Fruit fly (Drosophila melanogaster) whole organism, pupa: Measurements from ENCODE around the gene GlcAT-S.
A peak's percentile ranks its signal among the peaks of the same experiment; 100 is the strongest.

Source experiments
- CG10348 ChIP-seq: fragments of 200-800 bp; sonication (Bioruptor generic); IDR thresholded peaks from 2 replicates; pipeline ENCODE4 v1.3.6; 2022; ENCODE audit warnings: missing biosample characterization, missing genetic modification characterization
- CG12605 ChIP-seq: fragments of 200-800 bp; sonication (Bioruptor generic); IDR thresholded peaks from 2 replicates; pipeline ENCODE4 v1.3.6; 2022; ENCODE audit warnings: missing biosample characterization, missing genetic modification characterization
- CG13204 ChIP-seq: fragments of 200-800 bp; sonication (Bioruptor generic); optimal IDR thresholded peaks from 2 replicates; lab custom pipeline; 2018; ENCODE audit warnings: missing biosample characterization, mild to moderate bottlenecking, missing genetic modification characterization, moderate library complexity
- CG14655 ChIP-seq: fragments of 200-800 bp; sonication (Bioruptor generic); optimal IDR thresholded peaks from 3 replicates; lab custom pipeline; 2017; ENCODE audit warnings: mild to moderate bottlenecking, missing biosample characterization, missing genetic modification reagents, missing genetic modification characterization
- CG15710 ChIP-seq: fragments of 200-800 bp; sonication (Bioruptor generic); optimal IDR thresholded peaks from 2 replicates; lab custom pipeline; 2018; ENCODE audit warnings: missing biosample characterization, mild to moderate bottlenecking, missing genetic modification characterization, moderate library complexity
- CG17806 ChIP-seq: fragments of 200-800 bp; sonication (Bioruptor generic); optimal IDR thresholded peaks from 2 replicates; lab custom pipeline; 2018; ENCODE audit warnings: missing biosample characterization, mild to moderate bottlenecking, missing genetic modification characterization, moderate library complexity
- CG32121 ChIP-seq: fragments of 200-800 bp; sonication (Bioruptor generic); IDR thresholded peaks from 2 replicates; pipeline ENCODE4 v1.3.6; 2022; ENCODE audit warnings: missing biosample characterization, missing genetic modification characterization
- CG34367 ChIP-seq: fragments of 200-800 bp; sonication (Bioruptor generic); optimal IDR thresholded peaks from 2 replicates; lab custom pipeline; 2018; ENCODE audit warnings: missing biosample characterization, mild to moderate bottlenecking, missing genetic modification characterization
- CG4496 ChIP-seq: fragments of 200-800 bp; sonication (Bioruptor generic); IDR thresholded peaks from 3 replicates; pipeline ENCODE4 v1.3.6; 2022; ENCODE audit warnings: missing biosample characterization, missing genetic modification characterization
- CG8159 ChIP-seq: fragments of 200-800 bp; sonication (Bioruptor generic); optimal IDR thresholded peaks from 3 replicates; lab custom pipeline; 2018; ENCODE audit warnings: missing biosample characterization, mild to moderate bottlenecking, missing genetic modification characterization, moderate library complexity
- CG8301 ChIP-seq: fragments of 200-800 bp; sonication (Bioruptor generic); optimal IDR thresholded peaks from 2 replicates; lab custom pipeline; 2018; ENCODE audit warnings: missing biosample characterization, mild to moderate bottlenecking, missing genetic modification characterization
- CG9948 ChIP-seq: fragments of 200-800 bp; sonication (Bioruptor generic); optimal IDR thresholded peaks from 2 replicates; lab custom pipeline; 2018; ENCODE audit warnings: missing biosample characterization, mild to moderate bottlenecking, missing genetic modification characterization, moderate library complexity
- D1 ChIP-seq: fragments of 200-800 bp; sonication (Bioruptor generic); optimal IDR thresholded peaks from 2 replicates; lab custom pipeline; 2018; ENCODE audit warnings: missing biosample characterization, mild to moderate bottlenecking, missing genetic modification characterization, moderate library complexity
- EcR ChIP-seq: fragments of 200-800 bp; sonication (Bioruptor generic); optimal IDR thresholded peaks from 3 replicates; lab custom pipeline; 2019; ENCODE audit warnings: missing biosample characterization, missing genetic modification characterization, mild to moderate bottlenecking, moderate library complexity, missing genetic modification reagents
- Ets98B ChIP-seq: fragments of 200-800 bp; sonication (Bioruptor generic); IDR thresholded peaks from 2 replicates; pipeline ENCODE4 v1.3.6; 2022; ENCODE audit warnings: missing biosample characterization, missing genetic modification characterization
- Pif1A ChIP-seq: fragments of 200-800 bp; sonication (Bioruptor generic); optimal IDR thresholded peaks from 3 replicates; lab custom pipeline; 2016; ENCODE audit warnings: missing biosample characterization, missing genetic modification characterization
- Pif1B ChIP-seq: fragments of 200-800 bp; sonication (Bioruptor generic); optimal IDR thresholded peaks from 3 replicates; lab custom pipeline; 2016; ENCODE audit warnings: missing biosample characterization, missing genetic modification characterization
- Snoo ChIP-seq: fragments of 200-800 bp; sonication (Bioruptor generic); optimal IDR thresholded peaks from 3 replicates; lab custom pipeline; 2017; ENCODE audit warnings: missing biosample characterization, mild to moderate bottlenecking, missing genetic modification characterization, inconsistent platforms
- fd96Ca ChIP-seq: fragments of 200-800 bp; sonication (Bioruptor generic); IDR thresholded peaks from 3 replicates; pipeline ENCODE4 v1.3.6; 2022; ENCODE audit warnings: missing biosample characterization, missing genetic modification characterization
- gl ChIP-seq: fragments of 200-800 bp; sonication (Bioruptor generic); optimal IDR thresholded peaks from 2 replicates; lab custom pipeline; 2018; ENCODE audit warnings: missing biosample characterization, mild to moderate bottlenecking, missing genetic modification characterization
- rn ChIP-seq: fragments of 200-800 bp; sonication (Bioruptor generic); IDR thresholded peaks from 2 replicates; pipeline ENCODE4 v1.3.6; 2022; ENCODE audit warnings: missing biosample characterization, missing genetic modification characterization

The GlcAT-S gene

DNA sequence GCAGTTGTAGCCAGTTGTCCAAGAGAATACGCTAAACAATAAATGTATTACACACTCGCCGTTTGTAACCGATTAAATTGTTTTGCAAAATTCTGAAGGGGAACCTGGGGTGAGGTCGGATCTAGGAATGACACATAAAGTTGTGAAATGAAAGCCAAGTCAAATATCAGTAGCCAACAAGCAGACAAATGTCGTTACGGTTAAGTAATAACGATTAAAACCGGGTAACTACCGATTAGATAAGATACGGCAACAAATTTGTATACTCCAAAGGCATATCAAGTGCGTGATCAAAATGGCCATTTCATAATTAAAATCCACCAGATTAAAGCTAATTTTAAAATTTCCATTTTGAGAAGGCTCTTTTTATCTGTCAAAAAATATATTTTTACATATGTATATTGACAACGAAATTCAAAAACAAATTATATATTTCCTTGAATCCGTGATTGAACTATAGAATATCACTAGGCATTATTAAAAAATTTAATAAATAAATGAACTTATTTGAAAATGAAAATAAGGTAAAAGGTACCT is at the start of gene GlcAT-S:
Gene GlcAT-S (plus strand): TSS at position 487 of the 537 bp plus-strand sequence.
- TF ChIP-seq Pif1A (GFP tag; lab: Kevin White, UChicago) (no peak), EcR (GFP tag; lab: Kevin White, UChicago) (peak; percentile 3)

DNA sequence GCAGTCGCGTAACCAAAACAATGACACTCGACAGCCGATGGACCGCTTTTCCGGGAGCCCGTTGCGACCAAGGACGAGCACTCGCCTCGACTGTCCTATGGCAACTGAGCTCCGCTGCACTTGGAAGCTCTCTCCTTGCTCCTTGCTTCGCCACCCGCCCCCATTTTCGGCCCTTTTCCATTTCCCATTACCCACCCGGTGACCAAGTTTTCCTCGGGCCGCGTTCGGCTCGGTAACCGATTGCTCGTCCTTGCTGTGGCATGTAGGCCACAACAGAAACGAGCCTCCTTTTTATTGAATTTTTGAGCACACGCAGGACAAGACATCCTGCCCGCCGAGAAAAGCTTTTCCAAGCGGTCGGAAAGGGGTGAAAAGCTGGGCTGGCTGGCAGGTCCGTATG is 49.6 kb upstream of the GlcAT-S start, which contains the start of gene jp:
Gene jp (minus strand): TSS at position 95 of the 400 bp plus-strand sequence.
- TF ChIP-seq CG4496 (no peak), CG13204 (GFP tag; lab: Kevin White, UChicago) (peak; percentile 24), CG14655 (GFP tag; lab: Kevin White, UChicago) (no peak)
- TF ChIP-seq, all 21 proteins: peak for 1

DNA sequence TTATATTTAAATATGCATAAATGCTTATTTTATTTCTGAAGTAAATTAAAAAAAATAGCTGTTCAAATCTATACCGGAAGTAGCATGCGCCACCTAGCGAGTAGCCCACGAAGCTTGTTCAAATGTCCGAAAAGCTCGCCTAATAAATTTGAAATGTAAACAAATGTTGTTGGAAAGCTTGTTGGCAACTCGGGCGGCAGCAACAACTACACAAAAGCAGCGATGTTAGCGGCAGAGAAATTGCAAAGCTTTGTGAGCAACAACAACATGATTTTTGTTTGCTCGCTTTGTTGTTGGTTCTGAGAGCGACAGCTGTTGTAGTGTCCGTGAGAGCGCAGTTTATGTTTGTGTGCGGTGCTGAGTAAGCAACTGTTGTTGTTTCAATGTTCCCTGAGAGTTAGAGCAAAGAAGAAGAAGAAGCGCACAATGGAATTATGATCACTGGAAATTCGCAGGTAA is 48.8 kb upstream of the GlcAT-S start:
- TF ChIP-seq Pif1B (GFP tag; lab: Kevin White, UChicago): peak; percentile 82
- peak; percentile 92 for TF ChIP-seq Ets98B (GFP tag; lab: Robert Waterston, UW)
- TF ChIP-seq CG4496: peak; percentile 97
- peak; percentile 36 for TF ChIP-seq CG8159 (tag; lab: Kevin White, UChicago)
- TF ChIP-seq CG34367 (tag; lab: Kevin White, UChicago): peak; percentile 63
- TF ChIP-seq CG9948 (tag; lab: Kevin White, UChicago): peak; percentile 19
- TF ChIP-seq CG12605: peak; percentile 88
- no peak for TF ChIP-seq EcR (GFP tag; lab: Kevin White, UChicago)
- TF ChIP-seq rn (GFP tag; lab: Robert Waterston, UW): no peak; the same call in 1 of the 2 replicates
- TF ChIP-seq Pif1A (GFP tag; lab: Kevin White, UChicago): peak; percentile 89
- peak; percentile 90 for TF ChIP-seq Snoo
- peak; percentile 35 for TF ChIP-seq CG15710 (tag; lab: Kevin White, UChicago)
- TF ChIP-seq fd96Ca (GFP tag; lab: Robert Waterston, UW): peak; percentile 88
- TF ChIP-seq CG14655 (GFP tag; lab: Kevin White, UChicago): peak; percentile 71
- peak; percentile 57 for TF ChIP-seq CG8301 (tag; lab: Kevin White, UChicago)
- peak; percentile 30 for TF ChIP-seq CG17806 (tag; lab: Kevin White, UChicago)
- peak; percentile 82 for TF ChIP-seq CG32121 (GFP tag; lab: Robert Waterston, UW)
- TF ChIP-seq CG10348 (GFP tag; lab: Robert Waterston, UW): no peak
- peak; percentile 58 for TF ChIP-seq gl (tag; lab: Kevin White, UChicago)
- TF ChIP-seq CG13204 (GFP tag; lab: Kevin White, UChicago): peak; percentile 57
- TF ChIP-seq D1 (tag; lab: Kevin White, UChicago): peak; percentile 36

DNA sequence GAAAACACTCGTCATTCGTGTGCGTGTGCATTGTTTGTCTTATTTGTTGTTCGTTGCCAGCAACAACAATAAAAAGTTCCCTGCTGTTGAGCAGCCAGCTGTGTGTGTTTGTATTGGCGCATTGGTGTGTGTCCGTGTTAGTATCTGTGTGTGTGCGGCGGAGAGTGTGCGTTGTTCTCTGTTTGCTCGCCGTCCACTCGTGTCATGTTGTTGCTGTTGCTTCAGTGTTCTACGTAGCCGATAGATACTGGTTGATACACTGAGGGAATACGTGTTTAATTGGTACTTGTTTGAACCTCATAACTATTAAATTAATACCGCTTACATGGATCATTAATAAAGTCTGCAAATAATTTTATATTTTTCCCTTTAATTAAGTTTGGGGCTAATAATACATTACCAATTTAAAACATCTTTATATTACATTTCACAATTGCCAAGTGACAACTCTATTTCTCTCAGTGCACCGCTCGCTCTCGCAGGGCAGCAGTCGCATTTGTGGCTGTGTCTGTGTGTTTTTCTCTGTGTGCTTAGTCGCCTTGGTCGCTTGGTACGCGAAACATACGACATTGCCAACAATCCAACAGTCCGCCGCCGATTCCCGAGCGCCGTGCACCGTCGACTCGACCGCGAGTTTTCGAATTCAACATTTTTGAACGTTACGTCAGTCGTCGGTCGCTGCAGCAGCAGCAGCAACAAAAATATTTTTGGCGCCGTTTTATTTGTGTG is 47.7 kb upstream of the GlcAT-S start, which contains the start of gene brwl:
Gene brwl (plus strand): TSS at position 531 of the 729 bp plus-strand sequence.
- TF ChIP-seq D1 (tag; lab: Kevin White, UChicago) (peak; percentile 98), CG10348 (GFP tag; lab: Robert Waterston, UW) (peak; percentile 94), fd96Ca (GFP tag; lab: Robert Waterston, UW) (peak; percentile 95), rn (GFP tag; lab: Robert Waterston, UW) (peak; percentile 97), CG32121 (GFP tag; lab: Robert Waterston, UW) (peak; percentile 99), CG17806 (tag; lab: Kevin White, UChicago) (peak; percentile 99), Pif1B (GFP tag; lab: Kevin White, UChicago) (peak; percentile 97), CG8159 (tag; lab: Kevin White, UChicago) (peak; percentile 99), CG34367 (tag; lab: Kevin White, UChicago) (peak; percentile 98), CG8301 (tag; lab: Kevin White, UChicago) (peak; percentile 99), EcR (GFP tag; lab: Kevin White, UChicago) (peak; percentile 50), CG14655 (GFP tag; lab: Kevin White, UChicago) (peak; percentile 99), CG12605 (peak; percentile 96), Pif1A (GFP tag; lab: Kevin White, UChicago) (peak; percentile 98), gl (tag; lab: Kevin White, UChicago) (peak; percentile 94), CG4496 (peak; percentile 98), CG15710 (tag; lab: Kevin White, UChicago) (peak; percentile 99), CG9948 (tag; lab: Kevin White, UChicago) (peak; percentile 99), CG13204 (GFP tag; lab: Kevin White, UChicago) (peak; percentile 94), Ets98B (GFP tag; lab: Robert Waterston, UW) (peak; percentile 97), Snoo (peak; percentile 98)
- TF ChIP-seq, all 21 proteins: peak for 21

DNA sequence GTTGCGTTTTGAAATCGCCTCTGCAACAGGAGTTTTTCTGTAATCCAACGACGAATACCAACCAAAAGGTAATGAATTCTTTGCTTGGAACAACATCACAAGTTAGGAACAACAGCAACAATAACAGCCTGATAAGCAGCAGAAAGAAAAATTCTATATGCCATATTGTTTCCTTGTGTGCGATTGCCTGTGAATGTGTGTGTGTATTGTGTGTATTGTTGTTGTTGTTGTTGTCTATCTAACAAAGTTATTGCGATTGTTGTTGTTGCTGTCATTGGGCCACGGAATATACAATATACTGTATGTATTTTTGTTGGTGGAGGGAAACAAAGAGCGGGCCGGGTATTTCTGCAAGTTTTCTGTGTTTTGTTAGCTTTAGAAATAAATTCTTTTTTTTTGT is 47.1 kb upstream of the GlcAT-S start:
- TF ChIP-seq gl (tag; lab: Kevin White, UChicago): no peak
- no peak for TF ChIP-seq Pif1B (GFP tag; lab: Kevin White, UChicago)
- no peak for TF ChIP-seq Snoo
- no peak for TF ChIP-seq CG17806 (tag; lab: Kevin White, UChicago)
- TF ChIP-seq CG8159 (tag; lab: Kevin White, UChicago): no peak
- no peak for TF ChIP-seq Ets98B (GFP tag; lab: Robert Waterston, UW)
- TF ChIP-seq CG32121 (GFP tag; lab: Robert Waterston, UW): no peak
- TF ChIP-seq fd96Ca (GFP tag; lab: Robert Waterston, UW): no peak
- TF ChIP-seq CG13204 (GFP tag; lab: Kevin White, UChicago): no peak
- TF ChIP-seq D1 (tag; lab: Kevin White, UChicago): no peak
- no peak for TF ChIP-seq CG8301 (tag; lab: Kevin White, UChicago)
- no peak for TF ChIP-seq CG10348 (GFP tag; lab: Robert Waterston, UW)
- TF ChIP-seq CG34367 (tag; lab: Kevin White, UChicago): no peak
- TF ChIP-seq CG15710 (tag; lab: Kevin White, UChicago): no peak
- no peak for TF ChIP-seq rn (GFP tag; lab: Robert Waterston, UW)
- TF ChIP-seq, all 21 proteins: peak for 0
